Worm (Caenorhabditis elegans): ENCODE data around the gene tric-1B.2.
"Not testable (repeated sequence)": the region's sequence is repeated elsewhere in the genome, so short reads cannot be mapped to it uniquely, and the experiment has no call there.

The tric-1B.2 gene

DNA sequence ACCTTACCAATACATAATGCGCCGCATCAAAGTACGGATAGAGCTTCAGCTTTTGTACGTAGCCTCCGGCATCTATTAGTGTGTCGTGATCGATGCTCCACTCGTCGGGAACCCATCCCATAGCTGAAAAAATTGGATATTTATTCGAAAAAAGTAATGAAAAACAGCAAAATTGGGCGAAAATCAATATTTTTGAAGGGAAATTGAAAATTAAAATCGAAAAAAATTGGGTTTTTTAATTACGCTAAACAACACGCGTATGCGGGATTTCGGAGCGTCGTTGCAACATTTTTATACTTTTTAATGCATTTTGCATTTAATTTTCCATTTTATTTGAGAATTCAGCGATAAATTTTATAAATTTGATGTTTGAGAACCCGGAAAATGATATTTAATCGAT is at the start of gene tric-1B.2, which contains the start of gene Y57A10A.29:
Gene tric-1B.2 (minus strand): TSS at position 129 of the 400 bp plus-strand sequence.
Gene Y57A10A.29 (plus strand): TSS at position 303 of the 400 bp plus-strand sequence.
- TF ChIP-seq egl-5 (tag; optimal IDR thresholded peaks at IDR 0.05), result no peak
- peak; percentile 7 for TF ChIP-seq pha-4 (tag; optimal IDR thresholded peaks at IDR 0.05)
- peak; percentile 51 for TF ChIP-seq hmg-11 (tag; optimal IDR thresholded peaks at IDR 0.05)

DNA sequence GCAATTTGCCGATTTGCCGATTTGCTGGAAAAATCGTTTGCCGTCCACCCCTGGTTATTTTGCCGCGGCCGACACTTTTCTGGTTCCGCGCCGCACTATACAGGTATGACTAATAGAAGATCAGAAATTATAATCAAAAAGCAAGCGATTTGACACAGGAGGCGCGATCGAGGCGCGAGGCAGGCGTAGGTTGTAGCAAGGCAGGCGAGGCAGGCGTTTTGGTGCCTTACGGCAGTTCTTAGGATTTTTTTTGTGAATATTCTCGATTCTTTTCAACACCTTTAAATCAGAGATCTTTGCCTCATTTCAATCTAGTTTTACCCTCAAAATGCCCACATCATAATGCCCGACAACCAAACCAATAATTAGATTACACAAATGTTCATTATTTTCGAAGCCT is 45.0 kb upstream of the tric-1B.2 start, which contains the start of gene sre-56:
Gene sre-56 (plus strand): TSS at position 301 of the 400 bp plus-strand sequence.
- no peak for TF ChIP-seq nhr-23 (tag; optimal IDR thresholded peaks at IDR 0.05)
- no peak for TF ChIP-seq pha-4 (tag; optimal IDR thresholded peaks at IDR 0.05)
- no peak for TF ChIP-seq fos-1 (tag; optimal IDR thresholded peaks at IDR 0.05)
- no peak for TF ChIP-seq elt-1 (tag; optimal IDR thresholded peaks at IDR 0.05)
- TF ChIP-seq R02D3.7 (tag; optimal IDR thresholded peaks at IDR 0.05), result no peak

DNA sequence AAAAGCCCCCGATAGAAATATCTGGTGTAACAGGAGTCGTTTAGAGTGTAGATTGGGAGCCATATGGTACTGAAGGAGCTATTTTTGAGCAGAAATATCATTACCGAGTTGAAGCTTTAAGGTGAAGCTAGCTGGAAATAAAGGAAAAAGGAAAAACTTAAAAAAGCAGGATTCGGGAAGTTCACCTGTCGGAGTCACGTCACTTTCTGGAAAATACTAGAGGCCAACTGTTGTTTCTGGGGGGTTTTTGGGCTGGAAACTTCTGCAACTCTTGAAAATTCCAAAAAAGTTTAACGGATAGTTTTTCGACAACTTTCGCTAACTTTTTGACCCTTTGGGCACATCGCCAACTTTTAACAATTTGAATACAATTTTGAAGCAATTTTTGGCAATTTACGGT is 44.1 kb upstream of the tric-1B.2 start, which contains the start of gene sre-53:
Gene sre-53 (minus strand): TSS at position 101 of the 400 bp plus-strand sequence.
- TF ChIP-seq ZK546.5 (tag; optimal IDR thresholded peaks at IDR 0.05), result no peak
- TF ChIP-seq unc-39 (tag; optimal IDR thresholded peaks at IDR 0.05), result no peak
- TF ChIP-seq ceh-9 (tag; optimal IDR thresholded peaks at IDR 0.05), result no peak

- not testable (repeated sequence) for TF ChIP-seq tbx-2, ceh-82, nhr-12 (tag; optimal IDR thresholded peaks at IDR 0.05)
These were observed 39.4 kb upstream of the tric-1B.2 start, which contains the start of gene sre-49 for ce11 chrII:12318541-12318940. Gene sre-49 (plus strand): TSS chrII:12318841.

- TF ChIP-seq mml-1 (tag; optimal IDR thresholded peaks at IDR 0.05) (no peak), tbx-2 (tag; optimal IDR thresholded peaks at IDR 0.05) (no peak), elt-2 (tag; optimal IDR thresholded peaks at IDR 0.05) (no peak), skn-1 (tag; optimal IDR thresholded peaks at IDR 0.05) (no peak), R02D3.7 (tag; optimal IDR thresholded peaks at IDR 0.05) (no peak), nhr-76 (tag; optimal IDR thresholded peaks at IDR 0.05) (no peak), egl-5 (tag; optimal IDR thresholded peaks at IDR 0.05) (no peak)
These were observed 32.4 kb upstream of the tric-1B.2 start, which contains the start of gene sre-51 for ce11 chrII:12311560-12311959. Gene sre-51 (plus strand): TSS chrII:12311860.

ce11 chrII:12309614-12310013 is 30.4 kb upstream of the tric-1B.2 start, which contains the start of gene C50E10.2:
Gene C50E10.2 (minus strand): TSS chrII:12309714.
- no peak for TF ChIP-seq nhr-11 (tag; optimal IDR thresholded peaks at IDR 0.05)

ce11 chrII:12303142-12303541 is 24.0 kb upstream of the tric-1B.2 start, which contains the start of gene sre-50:
Gene sre-50 (plus strand): TSS chrII:12303525.
- TF ChIP-seq ceh-28 (tag; optimal IDR thresholded peaks at IDR 0.05), result peak; percentile 97
- TF ChIP-seq snpc-4 (tag; optimal IDR thresholded peaks at IDR 0.05), result no peak

DNA sequence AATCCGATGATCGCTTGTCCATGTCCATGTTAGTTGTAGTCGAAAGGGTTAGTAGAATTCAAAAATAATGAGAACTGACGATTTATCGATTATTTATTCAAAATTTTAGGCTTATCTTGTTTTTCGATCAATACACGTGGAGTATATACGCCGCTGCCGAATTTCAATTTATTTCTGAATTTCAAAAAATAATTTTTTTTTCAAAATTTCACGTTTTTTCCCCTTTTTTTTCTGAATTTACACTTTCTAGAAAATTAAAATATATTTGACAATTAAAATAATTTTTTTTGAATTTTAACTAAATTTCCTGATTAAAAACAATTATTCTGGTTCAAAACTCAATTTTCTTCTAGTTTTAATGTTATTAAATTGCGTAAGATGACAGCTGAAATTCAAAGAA is 23.2 kb upstream of the tric-1B.2 start, which contains the start of gene C50E10.1:
Gene C50E10.1 (minus strand): TSS at position 101 of the 400 bp plus-strand sequence.
- TF ChIP-seq mdl-1 (tag; optimal IDR thresholded peaks at IDR 0.05), result no peak
- no peak for TF ChIP-seq ZK546.5 (tag; optimal IDR thresholded peaks at IDR 0.05)
- TF ChIP-seq sea-2 (GFP tag; optimal IDR thresholded peaks at IDR 0.05), result no peak
- no peak for TF ChIP-seq zag-1 (tag; optimal IDR thresholded peaks at IDR 0.05)
- no peak for TF ChIP-seq nhr-12 (tag; optimal IDR thresholded peaks at IDR 0.05)
- no peak for TF ChIP-seq lin-39 (tag; optimal IDR thresholded peaks at IDR 0.05)

- TF ChIP-seq unc-39 (tag; optimal IDR thresholded peaks at IDR 0.05) (no peak), ceh-28 (tag; optimal IDR thresholded peaks at IDR 0.05) (peak; percentile 98)
These were observed 22.0 kb upstream of the tric-1B.2 start for ce11 chrII:12301233-12301632.
